Worm (Caenorhabditis elegans): ENCODE results near the gene R13D7.2.
"Not testable (repeated sequence)": the region's sequence is repeated elsewhere in the genome, so short reads cannot be mapped to it uniquely, and the experiment has no call there.

R13D7.2 gene

DNA sequence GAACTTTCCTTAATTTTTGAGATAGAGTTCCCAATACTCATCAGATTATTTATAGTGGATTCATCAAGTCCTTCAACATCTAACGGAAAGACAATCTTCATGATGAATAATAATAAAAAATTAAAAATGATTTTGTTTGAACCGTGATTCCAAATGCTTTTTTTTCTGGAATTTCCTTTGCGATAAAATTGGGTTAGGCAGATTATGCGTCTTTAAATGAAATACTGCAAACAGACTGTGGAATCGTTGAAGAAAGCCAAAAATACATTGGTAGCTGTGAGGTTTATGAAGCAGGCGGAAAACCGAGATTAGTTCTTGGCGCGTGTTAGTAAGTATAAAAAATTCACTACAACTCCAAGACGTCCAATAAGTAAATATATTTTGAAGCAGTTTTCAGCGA is 16.9 kb downstream of the R13D7.2 start, which contains the start of gene srw-68:
TSS of gene srw-68 (minus strand) at position 101 of the 400 bp plus-strand sequence.
- TF ChIP-seq him-1 (tag; optimal IDR thresholded peaks at IDR 0.05) (no peak), dao-5 (tag; optimal IDR thresholded peaks at IDR 0.05) (no peak), W03F9.2 (tag; optimal IDR thresholded peaks at IDR 0.05) (no peak)

DNA sequence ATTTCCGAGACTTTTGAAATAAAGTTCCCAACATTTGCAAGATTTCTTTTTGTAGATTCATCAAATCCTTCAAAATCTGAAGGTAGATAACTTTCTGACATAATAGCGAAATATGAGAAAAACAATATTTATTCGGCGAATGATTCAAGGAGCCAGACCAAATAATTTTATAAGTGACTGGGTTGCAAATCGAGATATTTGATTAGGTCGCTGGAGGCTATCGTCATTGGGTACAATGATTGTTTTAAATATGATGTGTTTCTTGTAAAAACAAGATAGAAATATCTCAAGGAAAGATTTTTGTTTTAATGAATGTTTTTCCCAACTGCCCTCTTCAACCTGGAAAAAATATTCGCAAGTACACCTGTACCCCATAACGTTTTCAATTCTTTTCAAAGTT is 19.2 kb downstream of the R13D7.2 start, which contains the start of gene srw-69:
TSS of gene srw-69 (minus strand) at position 101 of the 400 bp plus-strand sequence.
- TF ChIP-seq dao-5 (tag; optimal IDR thresholded peaks at IDR 0.05) (no peak), him-1 (tag; optimal IDR thresholded peaks at IDR 0.05) (no peak), W03F9.2 (tag; optimal IDR thresholded peaks at IDR 0.05) (no peak)

- no peak for TF ChIP-seq him-1 (tag; optimal IDR thresholded peaks at IDR 0.05)
- no peak for TF ChIP-seq W03F9.2 (tag; optimal IDR thresholded peaks at IDR 0.05)
- TF ChIP-seq dao-5 (tag; optimal IDR thresholded peaks at IDR 0.05) = no peak
Observed at ce11 chrV:7431016-7431415, 21.3 kb downstream of the R13D7.2 start, which contains the start of gene srw-71. Gene srw-71 (minus strand): TSS chrV:7431116.

DNA sequence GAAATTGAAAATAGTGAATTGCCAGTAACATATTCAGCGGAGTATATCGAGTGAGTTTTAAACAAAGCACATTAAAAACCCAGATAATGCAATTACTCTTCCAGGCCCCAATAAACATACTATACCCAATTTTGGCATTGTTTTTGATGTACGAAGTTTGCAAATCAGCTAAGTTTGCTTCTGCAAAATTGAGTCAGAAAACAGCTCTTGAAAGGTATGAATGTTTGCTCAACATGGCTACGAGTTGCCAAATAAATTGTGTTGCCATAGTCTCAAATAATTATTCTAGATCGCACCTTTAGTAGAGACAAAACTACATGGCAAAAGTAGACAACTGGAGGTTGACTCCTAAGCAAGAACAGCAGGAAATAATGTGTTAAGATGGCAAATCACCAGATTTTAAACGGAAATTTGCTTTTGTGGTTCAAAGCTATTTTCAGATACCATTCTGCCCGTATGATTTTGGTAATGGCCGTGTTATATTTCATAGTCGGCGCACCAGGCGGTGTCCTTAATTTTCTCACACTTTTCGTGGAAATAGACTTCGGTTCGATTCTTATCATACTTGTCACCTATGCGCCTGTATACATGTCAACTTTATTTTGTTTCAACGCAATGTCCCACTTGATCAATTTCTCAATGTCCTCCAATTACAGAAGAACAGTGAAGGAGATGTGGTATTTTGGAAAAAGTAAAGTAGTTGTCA is 22.9 kb downstream of the R13D7.2 start:
- TF ChIP-seq dao-5 (tag; optimal IDR thresholded peaks at IDR 0.05) (no peak), W03F9.2 (tag; optimal IDR thresholded peaks at IDR 0.05) (no peak), him-1 (tag; optimal IDR thresholded peaks at IDR 0.05) (no peak)

DNA sequence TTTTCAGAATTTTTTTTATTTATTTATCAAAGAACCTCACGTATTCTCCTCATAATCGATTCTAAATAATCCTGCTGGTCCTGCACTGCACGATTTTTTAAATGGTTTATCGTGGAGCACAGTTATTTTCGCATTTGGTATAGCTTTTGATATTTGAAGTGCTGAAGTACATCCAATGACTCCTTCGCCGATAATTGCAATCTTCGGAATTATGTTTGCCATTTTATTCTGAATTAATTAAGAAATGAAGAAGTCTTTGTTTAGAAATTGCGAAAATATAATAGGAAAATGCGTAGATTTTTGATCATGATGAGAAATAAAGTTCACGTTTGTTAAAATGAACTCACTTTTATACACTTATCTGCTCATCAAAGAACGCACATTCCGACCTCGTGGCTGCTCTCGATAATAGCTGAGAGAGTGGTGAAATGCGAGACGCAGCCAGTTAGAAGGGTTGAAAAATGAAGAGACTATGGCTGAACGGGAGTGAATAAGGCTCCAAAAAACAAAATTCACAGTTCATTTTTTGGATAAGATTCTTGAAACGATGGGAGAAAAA is 25.2 kb downstream of the R13D7.2 start:
- TF ChIP-seq W03F9.2 (tag; optimal IDR thresholded peaks at IDR 0.05) = peak; percentile 0
- no peak for TF ChIP-seq dao-5 (tag; optimal IDR thresholded peaks at IDR 0.05)

DNA sequence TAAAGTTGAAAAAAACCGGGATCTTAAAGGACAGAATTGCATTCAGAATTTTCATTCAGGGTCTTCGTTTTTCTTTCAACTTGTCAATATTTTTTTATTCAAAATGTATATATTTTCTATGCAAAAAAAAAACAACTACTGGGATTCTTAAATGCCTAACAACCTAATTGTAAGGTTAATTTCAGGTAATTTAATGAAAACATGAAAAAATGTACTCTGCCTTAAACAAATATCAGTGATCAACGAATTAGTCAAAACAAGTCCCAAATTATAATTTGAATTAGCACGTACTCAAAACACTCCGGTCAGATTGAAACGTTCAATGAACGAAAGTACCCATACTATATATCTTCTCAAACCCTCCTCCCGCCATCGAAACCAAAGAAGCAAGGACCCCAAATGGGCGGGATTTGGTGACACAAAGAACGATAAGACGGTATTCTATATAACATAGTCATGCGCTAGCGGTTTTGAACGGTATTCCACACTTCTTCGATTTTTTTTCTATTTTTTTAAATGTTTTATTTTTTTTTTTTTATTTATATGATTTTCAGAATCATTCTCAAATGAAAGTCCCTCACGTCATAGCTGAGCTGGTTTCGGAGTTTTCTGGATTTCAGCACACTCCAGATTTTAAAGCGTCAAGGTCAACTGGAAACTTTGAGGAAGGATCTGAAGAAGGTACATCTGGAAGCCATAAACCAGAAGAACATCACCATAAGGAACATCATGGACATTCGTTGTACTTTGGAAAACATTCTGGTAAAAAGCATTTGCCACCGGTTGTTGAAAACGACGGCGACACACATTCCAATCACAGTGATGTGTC is 25.9 kb downstream of the R13D7.2 start, which contains the start of the genes ddo-2 and F25E5.8:
TSS of gene ddo-2 (minus strand) at position 330 of the 829 bp plus-strand sequence.
TSS of gene F25E5.8 (plus strand) at position 555 of the 829 bp plus-strand sequence.
- TF ChIP-seq dao-5 (tag; optimal IDR thresholded peaks at IDR 0.05) (no peak), him-1 (tag; optimal IDR thresholded peaks at IDR 0.05) (no peak), W03F9.2 (tag; optimal IDR thresholded peaks at IDR 0.05) (no peak)

DNA sequence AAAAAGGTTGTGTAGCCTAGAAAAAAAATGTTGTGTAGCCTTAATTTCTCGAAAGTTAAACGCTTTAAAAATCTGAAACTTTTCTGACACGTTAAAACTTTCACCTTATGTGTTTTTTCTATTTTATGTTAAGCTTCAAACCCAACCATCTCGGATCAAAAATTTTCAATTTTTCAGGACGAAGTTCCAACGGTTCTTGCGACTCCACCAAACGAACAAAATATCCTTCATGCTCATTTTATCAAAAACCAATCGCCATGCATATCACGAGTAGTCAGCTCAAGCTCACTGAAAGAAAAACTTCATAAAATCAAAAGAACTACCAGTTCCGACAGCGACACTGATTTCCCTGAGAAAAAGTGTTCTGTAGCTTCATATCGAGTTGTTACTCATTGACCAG is 26.8 kb downstream of the R13D7.2 start:
- TF ChIP-seq him-1 (tag; optimal IDR thresholded peaks at IDR 0.05) = no peak
- no peak for TF ChIP-seq dao-5 (tag; optimal IDR thresholded peaks at IDR 0.05)
- TF ChIP-seq W03F9.2 (tag; optimal IDR thresholded peaks at IDR 0.05) = no peak

ce11 chrV:7436911-7437310 is 27.2 kb downstream of the R13D7.2 start:
- TF ChIP-seq him-1 (tag; optimal IDR thresholded peaks at IDR 0.05) (no peak), dao-5 (tag; optimal IDR thresholded peaks at IDR 0.05) (no peak), W03F9.2 (tag; optimal IDR thresholded peaks at IDR 0.05) (no peak)

DNA sequence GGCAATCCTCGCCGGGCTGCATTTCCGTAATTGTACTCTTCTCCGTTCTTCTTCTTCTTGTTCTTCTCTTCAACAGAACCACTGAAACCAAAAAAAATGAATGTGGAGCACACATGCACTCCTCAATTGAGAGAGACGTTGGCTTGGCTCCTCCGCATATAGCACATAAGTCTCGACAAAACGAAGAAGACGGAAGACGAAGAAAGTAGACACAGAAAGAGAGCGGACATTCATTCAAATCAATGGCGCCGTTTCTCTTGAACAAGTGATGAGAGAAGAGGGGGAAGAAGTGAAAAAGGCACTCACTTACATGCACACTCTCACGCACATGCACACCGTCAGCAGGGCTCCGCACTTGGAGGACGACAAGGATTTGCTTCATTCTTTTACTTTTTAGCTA is 27.8 kb downstream of the R13D7.2 start, which contains the start of gene F25E5.9:
TSS of gene F25E5.9 (minus strand) at position 382 of the 400 bp plus-strand sequence.
- TF ChIP-seq him-1 (tag; optimal IDR thresholded peaks at IDR 0.05) = no peak
- no peak for TF ChIP-seq dao-5 (tag; optimal IDR thresholded peaks at IDR 0.05)
- no peak for TF ChIP-seq W03F9.2 (tag; optimal IDR thresholded peaks at IDR 0.05)

DNA sequence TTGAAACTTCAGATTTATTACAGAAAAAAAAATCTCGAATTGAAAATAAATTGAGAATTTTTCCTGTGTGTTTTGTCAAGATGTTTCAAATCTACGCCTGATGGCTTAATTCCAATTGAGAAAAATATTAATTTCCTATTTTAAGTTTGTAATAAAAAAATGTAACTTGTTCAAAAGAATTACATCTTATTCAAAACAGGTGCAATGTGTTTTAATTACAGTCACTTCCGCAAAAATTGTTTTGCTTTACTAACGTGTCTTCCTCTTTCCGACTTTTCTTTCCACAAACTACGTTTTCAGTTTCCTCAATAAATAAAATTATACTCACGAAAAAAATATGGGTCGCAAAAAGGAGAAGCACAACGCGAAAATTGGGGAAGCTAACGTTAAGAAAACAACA is 28.3 kb downstream of the R13D7.2 start, which contains the start of gene F25E5.16:
TSS of gene F25E5.16 (plus strand) at position 301 of the 400 bp plus-strand sequence.
- TF ChIP-seq dao-5 (tag; optimal IDR thresholded peaks at IDR 0.05) = no peak
- TF ChIP-seq him-1 (tag; optimal IDR thresholded peaks at IDR 0.05) = no peak
- TF ChIP-seq W03F9.2 (tag; optimal IDR thresholded peaks at IDR 0.05) = no peak

DNA sequence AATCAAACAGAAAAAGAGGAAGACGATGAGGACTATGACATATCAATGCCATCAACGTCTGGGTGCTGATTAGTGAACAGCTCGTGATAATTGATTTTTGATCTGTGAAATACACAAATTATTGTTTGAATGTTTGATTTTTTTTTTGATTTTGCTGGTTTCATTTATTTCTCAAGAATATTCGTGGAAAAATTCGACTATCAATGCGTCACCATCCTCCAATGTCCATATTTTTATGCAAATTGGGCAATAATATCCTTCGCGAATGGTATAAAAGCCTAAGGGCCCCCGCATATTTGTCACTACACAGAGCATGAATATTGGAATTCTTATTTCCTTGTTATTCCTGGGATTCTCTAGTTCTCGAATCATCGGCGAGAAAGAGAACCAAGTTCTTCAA is 30.1 kb downstream of the R13D7.2 start, which contains the start of gene try-13:
TSS of gene try-13 (plus strand) at position 301 of the 400 bp plus-strand sequence.
- TF ChIP-seq W03F9.2 (tag; optimal IDR thresholded peaks at IDR 0.05) = no peak
- TF ChIP-seq dao-5 (tag; optimal IDR thresholded peaks at IDR 0.05) = no peak
- no peak for TF ChIP-seq him-1 (tag; optimal IDR thresholded peaks at IDR 0.05)

- TF ChIP-seq him-1, dao-5, W03F9.2 (tag; optimal IDR thresholded peaks at IDR 0.05): not testable (repeated sequence)
Observed at ce11 chrV:7444331-7444730, 34.6 kb downstream of the R13D7.2 start, which contains the start of gene nhr-141. Gene nhr-141 (plus strand): TSS chrV:7444661.

- no peak for TF ChIP-seq him-1 (tag; optimal IDR thresholded peaks at IDR 0.05)
Observed at ce11 chrV:7446965-7447364, 37.3 kb downstream of the R13D7.2 start, which contains the start of gene F25E5.5. Gene F25E5.5 (plus strand): TSS chrV:7447265.

Measured in whole organism, L4/young adult.